Fruit fly (Drosophila melanogaster) whole organism, embryonic: ENCODE measurements around the gene CG15196.

Experiments used
- Awh ChIP-seq: fragments of 200-800 bp; sonication (Bioruptor generic); IDR thresholded peaks from 2 replicates; pipeline ENCODE4, ENCODE4 v1.3.6; 2022; ENCODE audit warnings: missing biosample characterization, missing genetic modification characterization
- Bdp1 ChIP-seq: fragments of 200-800 bp; sonication (Bioruptor generic); optimal IDR thresholded peaks from 3 replicates; lab custom pipeline; 2016; ENCODE audit warnings: missing biosample characterization, missing genetic modification characterization
- CG10366 ChIP-seq: fragments of 200-800 bp; sonication (Bioruptor generic); IDR thresholded peaks from 2 replicates; pipeline ENCODE4 v1.3.6; 2022; ENCODE audit warnings: missing biosample characterization, missing genetic modification characterization
- CG11696 ChIP-seq: fragments of 200-800 bp; sonication (Bioruptor generic); IDR thresholded peaks from 2 replicates; pipeline ENCODE4 v1.3.6; 2022; ENCODE audit warnings: missing biosample characterization, missing genetic modification characterization
- CG13287 ChIP-seq: fragments of 200-800 bp; sonication (Bioruptor generic); IDR thresholded peaks from 2 replicates; pipeline ENCODE4 v1.3.6; 2022; ENCODE audit warnings: missing biosample characterization, missing genetic modification characterization; ENCODE audit not compliant: partially characterized antibody
- CG13775 ChIP-seq: fragments of 200-800 bp; sonication (Bioruptor generic); optimal IDR thresholded peaks from 3 replicates; lab custom pipeline; 2017; ENCODE audit warnings: missing biosample characterization, mild to moderate bottlenecking, missing genetic modification characterization
- CG16815 ChIP-seq: fragments of 200-800 bp; sonication (Bioruptor generic); optimal IDR thresholded peaks from 3 replicates; lab custom pipeline; 2017; ENCODE audit warnings: missing biosample characterization, mild to moderate bottlenecking, missing genetic modification characterization
- CG17568 ChIP-seq: fragments of 200-800 bp; sonication (Bioruptor generic); optimal IDR thresholded peaks from 2 replicates; lab custom pipeline; 2018; ENCODE audit warnings: missing biosample characterization, mild to moderate bottlenecking, missing genetic modification characterization, moderate library complexity
- CG17612 ChIP-seq: fragments of 200-800 bp; sonication (Bioruptor generic); IDR thresholded peaks from 2 replicates; pipeline ENCODE4 v1.3.6; 2022; ENCODE audit warnings: missing biosample characterization, missing genetic modification characterization
- CG30431 ChIP-seq: fragments of 200-800 bp; sonication (Bioruptor generic); optimal IDR thresholded peaks from 2 replicates; lab custom pipeline; 2017; ENCODE audit warnings: missing biosample characterization, missing genetic modification characterization
- CG3065 ChIP-seq: fragments of 200-800 bp; sonication (Bioruptor generic); optimal IDR thresholded peaks from 2 replicates; lab custom pipeline; 2016; ENCODE audit warnings: missing biosample characterization, missing genetic modification characterization
- CG33557 ChIP-seq: fragments of 200-800 bp; sonication (Bioruptor generic); optimal IDR thresholded peaks from 2 replicates; lab custom pipeline; 2019; ENCODE audit warnings: missing biosample characterization, mild to moderate bottlenecking, missing genetic modification characterization, moderate library complexity
- CG4404 ChIP-seq: fragments of 200-800 bp; sonication (Bioruptor generic); IDR thresholded peaks from 2 replicates; pipeline ENCODE4 v1.3.6; 2022; ENCODE audit warnings: missing biosample characterization, missing genetic modification characterization
- CG4424 ChIP-seq: fragments of 200-800 bp; sonication (Bioruptor generic); optimal IDR thresholded peaks from 3 replicates; lab custom pipeline; 2016; ENCODE audit warnings: missing biosample characterization, missing genetic modification characterization
- CG6272 ChIP-seq: fragments of 200-800 bp; sonication (Bioruptor generic); IDR thresholded peaks from 2 replicates; pipeline ENCODE4 v1.3.6; 2022; ENCODE audit warnings: missing biosample characterization, missing genetic modification characterization
- CG6854 ChIP-seq: fragments of 200-800 bp; sonication (Bioruptor generic); optimal IDR thresholded peaks from 3 replicates; lab custom pipeline; 2017; ENCODE audit warnings: missing biosample characterization, mild to moderate bottlenecking, missing genetic modification characterization
- CG7357 ChIP-seq: fragments of 200-800 bp; sonication (Bioruptor generic); IDR thresholded peaks from 3 replicates; pipeline ENCODE4 v1.3.6; 2022; ENCODE audit warnings: missing biosample characterization, missing genetic modification characterization
- CG7786 ChIP-seq: fragments of 200-800 bp; sonication (Bioruptor generic); optimal IDR thresholded peaks from 2 replicates; lab custom pipeline; 2016; ENCODE audit warnings: missing biosample characterization, missing genetic modification characterization
- CG7987 ChIP-seq: fragments of 200-800 bp; sonication (Bioruptor generic); optimal IDR thresholded peaks from 2 replicates; lab custom pipeline; 2018; ENCODE audit warnings: missing biosample characterization, mild to moderate bottlenecking, missing genetic modification characterization, moderate library complexity
- D19A ChIP-seq: fragments of 200-800 bp; optimal IDR thresholded peaks from 3 replicates; lab custom pipeline; 2019; ENCODE audit warnings: missing biosample characterization, mild to moderate bottlenecking, missing genetic modification characterization, moderate library complexity
- Deaf1 ChIP-seq: fragments of 200-800 bp; optimal IDR thresholded peaks from 3 replicates; lab custom pipeline; 2019; ENCODE audit warnings: missing biosample characterization, mild to moderate bottlenecking, missing genetic modification characterization, moderate library complexity
- Dp ChIP-seq: fragments of 200-800 bp; sonication (Bioruptor generic); optimal IDR thresholded peaks from 2 replicates; lab custom pipeline; 2018; ENCODE audit warnings: missing biosample characterization, mild to moderate bottlenecking, missing genetic modification characterization, moderate library complexity
- E2f1 ChIP-seq: fragments of 200-800 bp; sonication (Bioruptor generic); IDR thresholded peaks from 2 replicates; pipeline ENCODE4 v1.3.6; 2022; ENCODE audit warnings: missing biosample characterization, missing genetic modification characterization
- Fer2 ChIP-seq: fragments of 200-800 bp; sonication (Bioruptor generic); optimal IDR thresholded peaks from 2 replicates; lab custom pipeline; 2018; ENCODE audit warnings: missing biosample characterization, mild to moderate bottlenecking, missing genetic modification characterization, moderate library complexity
- Hr78 ChIP-seq, 2 experiments: fragments of 200-800 bp in 1 of 2; fragments of >200 bp in 1 of 2; sonication (Bioruptor generic) in 1 of 2; optimal IDR thresholded peaks; 2 replicates each; lab custom pipeline; 2017 to 2019; ENCODE audit warnings: missing biosample characterization in 2 of 2, missing genetic modification characterization in 2 of 2, mild to moderate bottlenecking in 1 of 2, moderate library complexity in 1 of 2
- Lpt ChIP-seq: fragments of >200 bp; optimal IDR thresholded peaks from 2 replicates; lab custom pipeline; 2018; ENCODE audit warnings: missing biosample characterization, missing genetic modification characterization
- MBD-R2 ChIP-seq: fragments of 200-800 bp; sonication (Bioruptor generic); IDR thresholded peaks from 2 replicates; pipeline ENCODE4 v1.3.6; 2022; ENCODE audit warnings: missing biosample characterization, missing genetic modification characterization
- MTF-1 ChIP-seq: fragments of 200-800 bp; sonication (Bioruptor generic); optimal IDR thresholded peaks from 2 replicates; lab custom pipeline; 2018; ENCODE audit warnings: missing biosample characterization, mild to moderate bottlenecking, missing genetic modification characterization, borderline replicate concordance
- NfI ChIP-seq: fragments of 200-800 bp; sonication (Bioruptor generic); optimal IDR thresholded peaks from 3 replicates; lab custom pipeline; 2018; ENCODE audit warnings: missing biosample characterization, mild to moderate bottlenecking, missing genetic modification characterization, moderate library complexity
- Pdp1 ChIP-seq, 2 experiments: fragments of 200-800 bp; sonication (Bioruptor generic); optimal IDR thresholded peaks; 3 replicates each; lab custom pipeline; 2016; ENCODE audit warnings: missing biosample characterization in 2 of 2, missing genetic modification characterization in 2 of 2, mild to moderate bottlenecking in 1 of 2, moderate library complexity in 1 of 2
- Usf ChIP-seq: fragments of 200-800 bp; sonication (Bioruptor generic); optimal IDR thresholded peaks from 2 replicates; lab custom pipeline; 2017; ENCODE audit warnings: missing genotype, missing biosample characterization, missing genetic modification characterization
- Xrp1 ChIP-seq: fragments of 200-800 bp; sonication (Bioruptor generic); IDR thresholded peaks from 2 replicates; pipeline ENCODE4 v1.3.6; 2022; ENCODE audit warnings: missing biosample characterization, missing genetic modification characterization
- aop ChIP-seq: fragments of 200-800 bp; sonication (Bioruptor generic); IDR thresholded peaks from 2 replicates; pipeline ENCODE4 v1.3.6; 2022; ENCODE audit warnings: missing biosample characterization, missing genetic modification characterization
- az2 ChIP-seq: fragments of 200-800 bp; sonication (Bioruptor generic); optimal IDR thresholded peaks from 3 replicates; lab custom pipeline; 2016; ENCODE audit warnings: missing biosample characterization, missing genetic modification characterization
- bcd ChIP-seq: fragments of 200-800 bp; sonication (Bioruptor generic); optimal IDR thresholded peaks from 2 replicates; lab custom pipeline; 2017; ENCODE audit warnings: missing biosample characterization, mild to moderate bottlenecking, missing genetic modification characterization
- cas ChIP-seq: fragments of 200-800 bp; sonication (Bioruptor generic); IDR thresholded peaks from 2 replicates; pipeline ENCODE4 v1.3.6; 2022; ENCODE audit warnings: missing biosample characterization, missing genetic modification characterization
- cg ChIP-seq: fragments of 200-800 bp; sonication (Bioruptor generic); optimal IDR thresholded peaks from 3 replicates; lab custom pipeline; 2019; ENCODE audit warnings: missing biosample characterization, mild to moderate bottlenecking, missing genetic modification characterization, moderate library complexity
- hth ChIP-seq: fragments of >200 bp; optimal IDR thresholded peaks from 2 replicates; lab custom pipeline; 2017; ENCODE audit warnings: inconsistent platforms
- ken ChIP-seq: fragments of 200-800 bp; sonication (Bioruptor generic); IDR thresholded peaks from 3 replicates; pipeline ENCODE4 v1.3.6; 2022; ENCODE audit warnings: missing biosample characterization, missing genetic modification characterization
- lbe ChIP-seq: fragments of 200-800 bp; sonication (Bioruptor generic); optimal IDR thresholded peaks from 2 replicates; lab custom pipeline; 2016; ENCODE audit warnings: missing biosample characterization, mild to moderate bottlenecking, missing genetic modification characterization
- lov ChIP-seq, 2 experiments: fragments of 200-800 bp in 1 of 2; fragments of >200 bp in 1 of 2; sonication (Bioruptor generic) in 1 of 2; IDR thresholded peaks in 1 of 2; optimal IDR thresholded peaks in 1 of 2; 2 replicates in 1 of 2; 3 replicates in 1 of 2; pipeline versions ENCODE4 v1.3.6 to Lab custom; 2017 to 2022; ENCODE audit warnings: missing biosample characterization in 1 of 2, missing genetic modification characterization in 1 of 2
- luna ChIP-seq: fragments of 200-800 bp; sonication (Bioruptor generic); optimal IDR thresholded peaks from 2 replicates; lab custom pipeline; 2016; ENCODE audit warnings: missing biosample characterization, missing genetic modification characterization
- pros ChIP-seq: fragments of 200-800 bp; sonication (Bioruptor generic); optimal IDR thresholded peaks from 3 replicates; lab custom pipeline; 2019; ENCODE audit warnings: missing biosample characterization, mild to moderate bottlenecking, missing genetic modification characterization, moderate library complexity
- psq ChIP-seq: fragments of 200-800 bp; sonication (Bioruptor generic); optimal IDR thresholded peaks from 2 replicates; lab custom pipeline; 2017; ENCODE audit warnings: missing biosample characterization, missing genetic modification characterization
- pum ChIP-seq: fragments of 200-800 bp; sonication (Bioruptor generic); optimal IDR thresholded peaks from 2 replicates; lab custom pipeline; 2016; ENCODE audit warnings: missing biosample characterization, missing genetic modification characterization
- rib ChIP-seq: fragments of 200-800 bp; sonication (Bioruptor generic); IDR thresholded peaks from 2 replicates; pipeline ENCODE4 v1.3.6; 2022; ENCODE audit warnings: missing biosample characterization, missing genetic modification characterization
- sima ChIP-seq: fragments of 200-800 bp; sonication (Bioruptor generic); optimal IDR thresholded peaks from 2 replicates; lab custom pipeline; 2016; ENCODE audit warnings: missing biosample characterization, missing genetic modification characterization
- tgo ChIP-seq: fragments of 200-800 bp; sonication (Bioruptor generic); IDR thresholded peaks from 3 replicates; pipeline ENCODE4 v1.3.6; 2022; ENCODE audit warnings: missing biosample characterization, missing genetic modification characterization
- toy ChIP-seq: fragments of 200-800 bp; sonication (Bioruptor generic); IDR thresholded peaks from 2 replicates; pipeline ENCODE4 v1.3.6; 2022; ENCODE audit warnings: missing biosample characterization, missing genetic modification characterization
- zen ChIP-seq: fragments of 200-800 bp; sonication (Bioruptor generic); optimal IDR thresholded peaks from 3 replicates; lab custom pipeline; 2018; ENCODE audit warnings: missing biosample characterization, mild to moderate bottlenecking, missing genetic modification characterization, moderate library complexity

The CG15196 gene

dm6 chrX:11451027-11451572 is 41.4 kb downstream of the CG15196 start (continued):
- no peak for TF ChIP-seq lov (optimal IDR thresholded peaks at IDR 0.05; lab: Kevin White, UChicago)
- 0 out of 3 replicates have a peak, but pooled peaks have one; percentile 18 for TF ChIP-seq lov (GFP tag; IDR thresholded peaks at IDR 0.05; lab: Robert Waterston, UW)
- TF ChIP-seq pros, result no peak
- no peak for TF ChIP-seq Deaf1
- 0 out of 2 replicates have a peak, but pooled peaks have one; percentile 33 for TF ChIP-seq CG4404 (GFP tag; lab: Robert Waterston, UW)
- TF ChIP-seq CG17568 (GFP tag; lab: Kevin White, UChicago), result no peak
- TF ChIP-seq luna (GFP tag; lab: Kevin White, UChicago), result no peak
- no peak for TF ChIP-seq CG6854 (GFP tag; lab: Kevin White, UChicago)
- TF ChIP-seq CG7357 (GFP tag; lab: Robert Waterston, UW), result peak; percentile 27; the same call in 1 of the 3 replicates
- peak; percentile 56 for TF ChIP-seq NfI (GFP tag; lab: Kevin White, UChicago)
- no peak for TF ChIP-seq sima (GFP tag; lab: Kevin White, UChicago)
- TF ChIP-seq Pdp1 (GFP tag; optimal IDR thresholded peaks at IDR 0.05; lab: Kevin White, UChicago), result peak; percentile 18 to 39
- no peak for TF ChIP-seq hth
- TF ChIP-seq pum (GFP tag; lab: Kevin White, UChicago), result no peak
- TF ChIP-seq rib (GFP tag; lab: Robert Waterston, UW), result peak; percentile 20; the same call in 1 of the 2 replicates
- TF ChIP-seq CG13287, result no peak
- TF ChIP-seq CG7987 (GFP tag; lab: Kevin White, UChicago), result no peak
- no peak for TF ChIP-seq toy
- no peak for TF ChIP-seq CG33557
- no peak; the same call in 2 of the 3 replicates for TF ChIP-seq ken
- TF ChIP-seq zen, result peak; percentile 26
- TF ChIP-seq CG30431 (GFP tag; lab: Kevin White, UChicago), result no peak
- no peak for TF ChIP-seq Bdp1 (GFP tag; lab: Kevin White, UChicago)
- peak; percentile 35; the same call in 1 of the 2 replicates for TF ChIP-seq CG6272
- TF ChIP-seq bcd (GFP tag; lab: Kevin White, UChicago), result peak; percentile 27
- no peak for TF ChIP-seq CG3065 (GFP tag; lab: Kevin White, UChicago)
- TF ChIP-seq D19A, result no peak
- TF ChIP-seq CG17612 (GFP tag; lab: Robert Waterston, UW), result 0 out of 2 replicates have a peak, but pooled peaks have one; percentile 21
- peak; percentile 40 for TF ChIP-seq CG7786 (GFP tag; lab: Kevin White, UChicago)
- TF ChIP-seq CG13775 (GFP tag; lab: Kevin White, UChicago), result no peak
- no peak for TF ChIP-seq Hr78 (GFP tag; optimal IDR thresholded peaks at IDR 0.05; lab: Kevin White, UChicago)
- TF ChIP-seq E2f1, result peak; percentile 43; the same call in 1 of the 2 replicates
- TF ChIP-seq MBD-R2 (GFP tag; lab: Robert Waterston, UW), result no peak; the same call in 1 of the 2 replicates
- TF ChIP-seq Xrp1 (GFP tag; lab: Robert Waterston, UW), result 0 out of 2 replicates have a peak, but pooled peaks have one; percentile 37
- TF ChIP-seq CG10366, result peak; percentile 53; the same call in 1 of the 2 replicates
- TF ChIP-seq Lpt (GFP tag; lab: Kevin White, UChicago), result no peak
- peak; percentile 17 for TF ChIP-seq az2
- TF ChIP-seq Fer2 (tag; lab: Kevin White, UChicago), result peak; percentile 32
- TF ChIP-seq Awh (GFP tag; lab: Robert Waterston, UW), result 0 out of 2 replicates have a peak, but pooled peaks have one; percentile 8
- no peak for TF ChIP-seq CG11696 (GFP tag; lab: Robert Waterston, UW)
- TF ChIP-seq MTF-1 (GFP tag; lab: Kevin White, UChicago), result no peak
- TF ChIP-seq CG16815 (GFP tag; lab: Kevin White, UChicago), result no peak
- peak; percentile 6 for TF ChIP-seq CG4424 (GFP tag; lab: Kevin White, UChicago)
- no peak for TF ChIP-seq psq (GFP tag; lab: Kevin White, UChicago)
- TF ChIP-seq Usf (GFP tag; lab: Kevin White, UChicago), result no peak
- TF ChIP-seq cas (GFP tag; lab: Robert Waterston, UW), result no peak
- TF ChIP-seq Dp (GFP tag; lab: Kevin White, UChicago), result no peak
- no peak for TF ChIP-seq cg (GFP tag; lab: Kevin White, UChicago)
- no peak for TF ChIP-seq aop (GFP tag; lab: Robert Waterston, UW)
- TF ChIP-seq tgo, result peak; percentile 63
- no peak for TF ChIP-seq lbe (GFP tag; lab: Kevin White, UChicago)
